Fruit fly (Drosophila melanogaster) whole organism, embryonic: ENCODE data around the gene dsf.

Experiments
- CG12104 ChIP-seq: fragments of 200-800 bp; sonication (Bioruptor generic); optimal IDR thresholded peaks from 3 replicates; lab custom pipeline; 2016; ENCODE audit warnings: missing biosample characterization, missing genetic modification characterization
- CG15514 ChIP-seq: fragments of 200-800 bp; sonication (Bioruptor generic); optimal IDR thresholded peaks from 3 replicates; lab custom pipeline; 2017; ENCODE audit warnings: missing biosample characterization, missing genetic modification characterization, mild to moderate bottlenecking, moderate library complexity, missing genetic modification reagents
- CG18764 ChIP-seq: fragments of 200-800 bp; sonication (Bioruptor generic); optimal IDR thresholded peaks from 3 replicates; lab custom pipeline; 2016; ENCODE audit warnings: missing biosample characterization, missing genetic modification characterization
- Sry-β ChIP-seq: fragments of 200-800 bp; sonication (Bioruptor generic); optimal IDR thresholded peaks from 2 replicates; lab custom pipeline; 2018; ENCODE audit warnings: missing biosample characterization, mild to moderate bottlenecking, missing genetic modification characterization, moderate library complexity
- dati ChIP-seq: fragments of 200-800 bp; sonication (Bioruptor generic); IDR thresholded peaks from 2 replicates; pipeline ENCODE4 v1.3.6; 2022; ENCODE audit warnings: missing biosample characterization, missing genetic modification characterization
- eve ChIP-seq, 2 experiments: fragments of >200 bp; optimal IDR thresholded peaks; 2 replicates each; lab custom pipeline; 2017; ENCODE audit warnings: missing biosample characterization in 2 of 2, missing genetic modification characterization in 2 of 2
- grn ChIP-seq: fragments of 200-800 bp; sonication (Bioruptor generic); optimal IDR thresholded peaks from 3 replicates; lab custom pipeline; 2017; ENCODE audit warnings: missing biosample characterization, missing genetic modification characterization
- jigr1 ChIP-seq: fragments of 200-800 bp; sonication (Bioruptor generic); IDR thresholded peaks from 3 replicates; pipeline ENCODE4 v1.3.6; 2022; ENCODE audit warnings: missing biosample characterization, missing genetic modification characterization
- psq ChIP-seq: fragments of 200-800 bp; sonication (Bioruptor generic); optimal IDR thresholded peaks from 2 replicates; lab custom pipeline; 2017; ENCODE audit warnings: missing biosample characterization, missing genetic modification characterization
- sug ChIP-seq: fragments of 200-800 bp; optimal IDR thresholded peaks from 2 replicates; lab custom pipeline; 2019; ENCODE audit warnings: missing biosample characterization, mild to moderate bottlenecking, missing genetic modification characterization, moderate library complexity

- TF ChIP-seq CG12104 = no peak
- TF ChIP-seq CG18764 = no peak
- TF ChIP-seq jigr1 (GFP tag; lab: Robert Waterston, UW) = no peak
- no peak for TF ChIP-seq grn (GFP tag; lab: Kevin White, UChicago)
- TF ChIP-seq sug (tag; lab: Kevin White, UChicago) = no peak
- no peak for TF ChIP-seq CG15514 (GFP tag; lab: Kevin White, UChicago)
- TF ChIP-seq Sry-β = no peak
- no peak for TF ChIP-seq psq (GFP tag; lab: Kevin White, UChicago)
- no peak for TF ChIP-seq dati (GFP tag; lab: Robert Waterston, UW)
- no peak for TF ChIP-seq eve (GFP tag; optimal IDR thresholded peaks at IDR 0.05; lab: Kevin White, UChicago)
These were observed 43.8 kb downstream of the dsf start, which contains the start of gene Ucp4B for dm6 chr2L:5969559-5969958.
